Fruit fly (Drosophila melanogaster): ENCODE data around the gene Rab3-GAP.

The Rab3-GAP gene

DNA sequence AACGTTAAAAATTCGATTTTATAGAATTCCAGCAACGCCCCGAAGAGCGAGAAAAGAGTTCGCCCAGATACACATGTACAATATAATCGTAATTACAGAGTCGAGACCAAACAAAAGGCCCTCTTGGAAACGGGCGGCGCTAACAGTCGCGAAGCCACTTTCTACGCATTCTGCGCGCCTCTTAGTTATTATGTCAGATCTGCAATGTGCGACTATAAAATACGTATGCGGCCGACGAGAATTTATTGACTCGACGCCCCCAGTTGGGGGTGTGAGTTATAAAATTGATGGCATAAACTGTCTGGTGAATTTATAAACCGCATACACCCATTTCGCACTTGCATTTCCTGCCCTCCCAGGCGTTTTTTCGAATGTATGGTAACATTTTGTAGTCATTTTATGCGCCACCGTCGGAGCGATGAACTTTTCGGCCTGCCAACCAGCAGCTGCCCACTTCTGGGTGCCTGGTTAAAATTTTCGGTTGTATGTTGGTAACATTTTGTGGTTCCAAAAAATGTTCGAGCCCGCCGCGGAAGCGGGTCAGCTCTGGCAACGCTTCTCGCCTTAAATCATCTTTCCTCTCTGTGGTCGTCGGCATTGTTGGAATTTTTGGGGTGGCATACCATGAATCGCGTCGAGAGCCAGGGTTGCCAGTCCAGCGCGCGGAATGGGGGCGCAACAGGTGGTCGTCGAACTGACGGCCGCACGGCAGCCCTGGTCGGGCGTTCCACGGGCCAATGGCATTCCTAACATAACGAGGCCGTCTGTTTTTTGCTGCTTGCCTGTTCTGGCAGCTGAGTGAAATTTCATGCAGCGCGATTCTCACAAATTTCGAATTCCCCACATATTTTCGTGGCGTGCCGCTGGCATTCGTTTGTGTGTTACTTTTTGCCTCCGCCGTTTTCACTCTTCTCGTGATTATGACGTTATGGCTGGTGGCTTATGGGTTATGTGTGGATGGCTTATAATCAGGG, 51.0 kb downstream of the Rab3-GAP start (continued):
- TF ChIP-seq CG6808 (GFP tag; optimal IDR thresholded peaks at IDR 0.05) (peak; percentile 69), Ets21C (GFP tag; optimal IDR thresholded peaks at IDR 0.05) (peak; percentile 61), eg (GFP tag; IDR thresholded peaks at IDR 0.05) (no peak), CG8119 (GFP tag; IDR thresholded peaks at IDR 0.05) (no peak), lz (GFP tag; optimal IDR thresholded peaks at IDR 0.05) (peak; percentile 82), cyc (GFP tag; optimal IDR thresholded peaks at IDR 0.05) (peak; percentile 87), CG11294 (GFP tag; IDR thresholded peaks at IDR 0.05) (no peak), CG8632 (GFP tag; optimal IDR thresholded peaks at IDR 0.05) (no peak), Sox14 (GFP tag; optimal IDR thresholded peaks at IDR 0.05) (peak; percentile 71), CG8319 (GFP tag; optimal IDR thresholded peaks at IDR 0.05) (peak; percentile 40), OdsH (GFP tag; optimal IDR thresholded peaks at IDR 0.05) (peak; percentile 31), dsx (GFP tag; optimal IDR thresholded peaks at IDR 0.05; ENCODE audit: poor library complexity, severe bottlenecking) (peak; percentile 92), esn (GFP tag; optimal IDR thresholded peaks at IDR 0.05) (peak; percentile 82), Gug (GFP tag; IDR thresholded peaks at IDR 0.05) (no peak), CG34406 (GFP tag; optimal IDR thresholded peaks at IDR 0.05) (peak; percentile 29), pdm3 (GFP tag; optimal IDR thresholded peaks at IDR 0.05) (peak; percentile 52), CG3032 (tag; optimal IDR thresholded peaks at IDR 0.05) (peak; percentile 72), CG6792 (GFP tag; optimal IDR thresholded peaks at IDR 0.05) (peak; percentile 73), Smox (GFP tag; optimal IDR thresholded peaks at IDR 0.05) (peak; percentile 73), CG7368 (GFP tag; optimal IDR thresholded peaks at IDR 0.05) (peak; percentile 60), fkh (GFP tag; optimal IDR thresholded peaks at IDR 0.05) (peak; percentile 85), acj6 (GFP tag; optimal IDR thresholded peaks at IDR 0.05) (peak; percentile 22), CG11902 (GFP tag; optimal IDR thresholded peaks at IDR 0.05) (peak; percentile 31)

dm6 chr2L:12010877-12011666, 51.9 kb downstream of the Rab3-GAP start:
- TF ChIP-seq achi (GFP tag; optimal IDR thresholded peaks at IDR 0.05) (peak; percentile 91), Hr39 (GFP tag; optimal IDR thresholded peaks at IDR 0.05) (peak; percentile 80), CG31627 (GFP tag; optimal IDR thresholded peaks at IDR 0.05) (peak; percentile 88), CG6792 (GFP tag; optimal IDR thresholded peaks at IDR 0.05) (peak; percentile 87), CG9139 (GFP tag; optimal IDR thresholded peaks at IDR 0.05) (peak; percentile 79), Sox15 (GFP tag; optimal IDR thresholded peaks at IDR 0.05) (peak; percentile 86), topi (GFP tag; optimal IDR thresholded peaks at IDR 0.05) (peak; percentile 92), CG1621 (tag; optimal IDR thresholded peaks at IDR 0.05) (peak; percentile 82), OdsH (GFP tag; optimal IDR thresholded peaks at IDR 0.05) (peak; percentile 91), CG3032 (tag; optimal IDR thresholded peaks at IDR 0.05) (peak; percentile 95), CG10631 (GFP tag; optimal IDR thresholded peaks at IDR 0.05) (peak; percentile 91), fd85E (GFP tag; optimal IDR thresholded peaks at IDR 0.05) (peak; percentile 42), svp (GFP tag) (peak; percentile 93), Eip78C (GFP tag) (peak; percentile 97), Gug (GFP tag; IDR thresholded peaks at IDR 0.05) (no peak), CG11902 (GFP tag; optimal IDR thresholded peaks at IDR 0.05) (peak; percentile 87), CG32006 (GFP tag; optimal IDR thresholded peaks at IDR 0.05) (peak; percentile 93), Ets96B (tag; optimal IDR thresholded peaks at IDR 0.05) (peak; percentile 93), lz (GFP tag; optimal IDR thresholded peaks at IDR 0.05) (peak; percentile 92), fkh (GFP tag; optimal IDR thresholded peaks at IDR 0.05) (peak; percentile 6), CG15336 (GFP tag; IDR thresholded peaks at IDR 0.05) (no peak), CG6163 (GFP tag; IDR thresholded peaks at IDR 0.05) (no peak), CG7368 (GFP tag; optimal IDR thresholded peaks at IDR 0.05) (peak; percentile 82), CG6808 (GFP tag; optimal IDR thresholded peaks at IDR 0.05) (peak; percentile 96), net (GFP tag; optimal IDR thresholded peaks at IDR 0.05) (peak; percentile 83), ss (GFP tag; optimal IDR thresholded peaks at IDR 0.05) (peak; percentile 88 to 94), CG10669 (GFP tag; optimal IDR thresholded peaks at IDR 0.05) (peak; percentile 93), CG6276 (GFP tag; optimal IDR thresholded peaks at IDR 0.05) (peak; percentile 95), CG11762 (GFP tag; optimal IDR thresholded peaks at IDR 0.05; ENCODE audit: insufficient read depth) (peak; percentile 87), Hr38 (GFP tag; optimal IDR thresholded peaks at IDR 0.05) (peak; percentile 48), Eip75B (GFP tag; optimal IDR thresholded peaks at IDR 0.05) (peak; percentile 84), CG8632 (GFP tag; optimal IDR thresholded peaks at IDR 0.05) (peak; percentile 92), pdm3 (GFP tag; optimal IDR thresholded peaks at IDR 0.05) (peak; percentile 89), cyc (GFP tag; optimal IDR thresholded peaks at IDR 0.05) (peak; percentile 84)

All from whole organism, prepupa.